Fruit fly (Drosophila melanogaster): ENCODE results near the gene CG15602.

Gene CG15602

DNA sequence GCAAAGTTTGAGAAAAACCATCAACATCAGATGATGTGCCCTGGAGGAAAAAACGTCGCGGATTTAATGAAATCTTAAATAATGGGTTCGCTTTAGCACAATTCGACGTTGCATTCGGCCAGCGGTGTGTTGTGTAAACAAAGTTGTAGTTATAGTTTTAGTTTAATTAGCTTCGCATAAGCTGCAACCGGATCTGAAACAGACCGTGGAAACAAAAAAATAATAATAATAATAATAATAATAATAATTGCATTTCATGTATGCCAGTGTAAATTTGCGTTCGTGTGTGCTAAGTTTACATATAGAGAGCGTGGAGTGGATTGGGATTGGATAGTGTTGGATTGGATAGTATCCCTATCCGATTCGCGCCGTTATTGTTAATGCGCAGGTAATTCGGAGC is 5.6 kb downstream of the CG15602 start:
- TF ChIP-seq dl (GFP tag; optimal IDR thresholded peaks at IDR 0.05; ENCODE audit: insufficient read depth in 1 of 2, partially characterized antibody in 2 of 2) (no peak), brk (GFP tag; optimal IDR thresholded peaks at IDR 0.05) (no peak), foxo (GFP tag; optimal IDR thresholded peaks at IDR 0.05) (no peak), Dfd (GFP tag; optimal IDR thresholded peaks at IDR 0.05) (no peak), Jra (GFP tag; optimal IDR thresholded peaks at IDR 0.05) (no peak), sage (GFP tag; optimal IDR thresholded peaks at IDR 0.05) (no peak), fru (GFP tag; optimal IDR thresholded peaks at IDR 0.05) (no peak), Hnf4 (GFP tag; optimal IDR thresholded peaks at IDR 0.05) (no peak), GATAd (GFP tag; optimal IDR thresholded peaks at IDR 0.05) (no peak), ey (GFP tag; optimal IDR thresholded peaks at IDR 0.05) (no peak), Dif (GFP tag; optimal IDR thresholded peaks at IDR 0.05; ENCODE audit: partially characterized antibody) (no peak), woc (GFP tag; optimal IDR thresholded peaks at IDR 0.05) (no peak), usp (GFP tag; optimal IDR thresholded peaks at IDR 0.05) (no peak), Hr83 (GFP tag; optimal IDR thresholded peaks at IDR 0.05; ENCODE audit: poor library complexity, severe bottlenecking) (no peak), Rel (GFP tag; optimal IDR thresholded peaks at IDR 0.05) (no peak), Rel (tag; optimal IDR thresholded peaks at IDR 0.05) (no peak), N (GFP tag; optimal IDR thresholded peaks at IDR 0.05) (no peak)

DNA sequence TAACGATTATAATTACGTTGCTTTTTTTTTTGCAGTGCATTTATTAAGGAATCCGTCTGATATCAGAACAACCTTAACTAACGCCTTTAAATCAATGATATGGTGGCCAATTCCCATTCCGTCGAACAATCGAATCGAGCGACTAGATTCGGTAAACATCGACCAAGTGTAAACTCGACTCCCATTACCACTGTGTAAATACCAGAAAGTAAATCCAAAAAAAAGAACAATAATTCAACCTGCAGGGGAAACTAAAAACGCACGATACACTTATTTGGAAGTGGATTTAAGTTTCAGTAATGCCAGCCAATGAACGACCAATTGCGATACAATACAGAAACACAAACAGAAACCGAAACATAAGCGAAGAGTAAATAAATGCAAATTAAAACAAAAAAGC is 6.3 kb downstream of the CG15602 start:
- no peak for TF ChIP-seq CrebA (GFP tag; optimal IDR thresholded peaks at IDR 0.05; ENCODE audit: borderline replicate concordance)
- no peak for TF ChIP-seq GATAd (GFP tag; optimal IDR thresholded peaks at IDR 0.05)
- TF ChIP-seq Rel (GFP tag; optimal IDR thresholded peaks at IDR 0.05): no peak
- no peak for TF ChIP-seq Rel (tag; optimal IDR thresholded peaks at IDR 0.05)
- no peak for TF ChIP-seq Mio (GFP tag; optimal IDR thresholded peaks at IDR 0.05)

DNA sequence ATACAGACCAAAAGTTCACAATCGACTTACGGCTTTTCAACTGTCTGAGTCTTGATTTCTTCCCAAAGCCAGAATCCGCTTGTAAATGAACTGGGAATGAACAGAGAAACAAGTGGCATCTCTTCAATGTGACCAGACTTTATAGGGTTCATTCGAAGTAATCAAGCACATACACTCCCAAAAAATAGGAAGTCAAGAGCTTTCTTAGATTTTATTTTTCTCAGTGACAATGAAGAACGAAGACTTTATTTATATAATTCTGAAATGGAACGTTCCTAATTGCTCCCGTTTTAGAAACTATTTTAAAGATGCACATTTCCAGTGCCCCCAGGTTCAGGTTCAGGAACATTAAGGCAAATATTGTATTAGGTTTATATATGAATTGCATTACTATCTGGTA is 8.7 kb downstream of the CG15602 start:
- TF ChIP-seq CrebA (GFP tag; optimal IDR thresholded peaks at IDR 0.05; ENCODE audit: borderline replicate concordance): no peak
- no peak for TF ChIP-seq Hnf4 (GFP tag; optimal IDR thresholded peaks at IDR 0.05)
- TF ChIP-seq usp (GFP tag; optimal IDR thresholded peaks at IDR 0.05): no peak
- no peak for TF ChIP-seq br (GFP tag; optimal IDR thresholded peaks at IDR 0.05)
- TF ChIP-seq dmrt93B (GFP tag; optimal IDR thresholded peaks at IDR 0.05): no peak
- no peak for TF ChIP-seq fru (GFP tag; optimal IDR thresholded peaks at IDR 0.05)
- TF ChIP-seq Jra (GFP tag; optimal IDR thresholded peaks at IDR 0.05): no peak
- no peak for TF ChIP-seq dl (GFP tag; optimal IDR thresholded peaks at IDR 0.05; ENCODE audit: insufficient read depth in 1 of 2, partially characterized antibody in 2 of 2)
- TF ChIP-seq Dif (GFP tag; optimal IDR thresholded peaks at IDR 0.05; ENCODE audit: partially characterized antibody): no peak
- TF ChIP-seq GATAd (GFP tag; optimal IDR thresholded peaks at IDR 0.05): no peak
- TF ChIP-seq Hr83 (GFP tag; optimal IDR thresholded peaks at IDR 0.05; ENCODE audit: poor library complexity, severe bottlenecking): no peak
- no peak for TF ChIP-seq brk (GFP tag; optimal IDR thresholded peaks at IDR 0.05)
- TF ChIP-seq Abd-B (GFP tag; optimal IDR thresholded peaks at IDR 0.05): no peak
- TF ChIP-seq Dfd (GFP tag; optimal IDR thresholded peaks at IDR 0.05): no peak

DNA sequence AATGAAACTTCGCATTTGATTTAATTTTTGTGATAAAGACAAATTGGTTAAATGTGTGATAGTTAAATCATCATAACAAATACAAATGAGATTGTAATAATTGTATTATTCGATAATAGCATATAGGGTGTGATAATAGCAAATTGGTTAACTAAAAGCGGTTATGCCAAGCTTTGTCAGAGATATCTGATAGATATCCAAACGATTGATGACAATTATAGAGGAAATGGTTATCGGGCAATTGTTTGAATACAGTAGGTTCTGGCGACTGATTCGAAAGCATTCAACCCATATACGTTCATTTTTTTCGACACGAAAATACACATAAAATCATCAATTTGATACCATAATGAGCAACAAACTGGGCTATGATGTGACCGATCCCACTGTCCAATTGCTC is 10.0 kb downstream of the CG15602 start, which contains the start of gene CG8509:
Gene CG8509 (plus strand): TSS at position 301 of the 400 bp plus-strand sequence.
- TF ChIP-seq CrebA (GFP tag; optimal IDR thresholded peaks at IDR 0.05; ENCODE audit: borderline replicate concordance): no peak
- no peak for TF ChIP-seq Dfd (GFP tag; optimal IDR thresholded peaks at IDR 0.05)
- TF ChIP-seq usp (GFP tag; optimal IDR thresholded peaks at IDR 0.05): no peak
- no peak for TF ChIP-seq Dif (GFP tag; optimal IDR thresholded peaks at IDR 0.05; ENCODE audit: partially characterized antibody)

DNA sequence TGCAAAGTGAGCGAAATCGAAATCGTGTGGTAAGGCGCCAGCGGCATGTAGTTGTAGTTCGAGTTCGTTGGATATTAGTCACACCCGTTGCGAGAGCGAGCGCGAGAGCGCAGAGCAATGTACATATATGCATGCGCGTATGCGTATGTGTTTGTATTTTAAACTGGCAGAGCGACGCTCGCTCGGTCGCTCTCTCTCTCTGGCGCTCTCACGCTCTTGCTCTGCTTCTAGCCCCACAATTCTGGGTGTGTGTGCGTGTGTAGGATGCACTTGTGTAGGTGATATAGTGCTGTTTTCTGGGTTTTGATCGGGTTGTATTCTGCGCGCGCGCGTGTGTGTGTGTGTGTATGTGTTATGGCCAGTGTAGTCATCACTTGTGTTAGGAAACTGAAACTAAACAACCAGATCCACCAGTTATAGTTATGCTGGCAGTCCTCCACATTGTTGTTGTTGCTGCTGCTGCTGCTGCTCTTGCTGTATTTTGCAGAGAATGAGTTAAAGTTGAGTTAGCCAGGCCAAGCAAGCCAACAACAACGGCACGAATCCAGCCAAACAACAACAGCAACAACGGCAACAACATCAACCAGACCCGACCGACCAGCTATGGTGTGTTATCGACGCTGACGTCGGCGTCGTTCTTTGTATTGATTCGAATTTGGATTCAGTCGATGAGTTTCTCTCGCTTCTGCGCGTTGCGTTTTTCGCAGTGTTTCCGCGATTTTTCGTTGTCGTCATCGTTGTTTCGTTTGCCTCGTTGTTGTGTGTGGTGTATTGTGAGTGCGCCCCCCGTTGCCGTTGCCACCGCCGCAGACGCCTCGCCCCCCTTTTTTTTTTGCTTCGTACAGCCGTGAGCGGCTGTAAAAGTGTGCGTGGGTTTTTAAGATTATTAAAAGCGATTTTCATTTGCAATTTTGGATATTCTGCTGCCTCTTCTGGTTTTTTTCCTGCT is 12.7 kb downstream of the CG15602 start:
- TF ChIP-seq CG9705 (GFP tag; optimal IDR thresholded peaks at IDR 0.05): no peak
- no peak for TF ChIP-seq Dfd (GFP tag; optimal IDR thresholded peaks at IDR 0.05)
- no peak for TF ChIP-seq usp (GFP tag; optimal IDR thresholded peaks at IDR 0.05)
- peak; percentile 40 for TF ChIP-seq woc (GFP tag; optimal IDR thresholded peaks at IDR 0.05)
- TF ChIP-seq br (GFP tag; optimal IDR thresholded peaks at IDR 0.05): peak; percentile 47
- TF ChIP-seq Rel (GFP tag; optimal IDR thresholded peaks at IDR 0.05): peak; percentile 17
- TF ChIP-seq Rel (tag; optimal IDR thresholded peaks at IDR 0.05): peak; percentile 28
- TF ChIP-seq lola (GFP tag; optimal IDR thresholded peaks at IDR 0.05): no peak
- TF ChIP-seq Sp1 (GFP tag; optimal IDR thresholded peaks at IDR 0.05): peak; percentile 15
- TF ChIP-seq h (GFP tag; optimal IDR thresholded peaks at IDR 0.05): peak; percentile 46
- no peak for TF ChIP-seq HLH106 (tag; optimal IDR thresholded peaks at IDR 0.05)
- TF ChIP-seq psq (GFP tag; optimal IDR thresholded peaks at IDR 0.05): peak; percentile 65
- no peak for TF ChIP-seq GATAd (GFP tag; optimal IDR thresholded peaks at IDR 0.05)
- TF ChIP-seq Abd-B (GFP tag; optimal IDR thresholded peaks at IDR 0.05): peak; percentile 41
- peak; percentile 99 for TF ChIP-seq Dif (GFP tag; optimal IDR thresholded peaks at IDR 0.05; ENCODE audit: partially characterized antibody)
- peak; percentile 91 for TF ChIP-seq N (GFP tag; optimal IDR thresholded peaks at IDR 0.05)
- TF ChIP-seq tai (GFP tag; optimal IDR thresholded peaks at IDR 0.05): no peak
- TF ChIP-seq CrebA (GFP tag; optimal IDR thresholded peaks at IDR 0.05; ENCODE audit: borderline replicate concordance): peak; percentile 70
- peak; percentile 5 for TF ChIP-seq Hr78 (GFP tag; optimal IDR thresholded peaks at IDR 0.05)
- peak; percentile 13 for TF ChIP-seq fru (GFP tag; optimal IDR thresholded peaks at IDR 0.05)
- TF ChIP-seq sv (GFP tag; optimal IDR thresholded peaks at IDR 0.05): no peak
- peak; percentile 23 for TF ChIP-seq rgr (GFP tag; optimal IDR thresholded peaks at IDR 0.05)
- TF ChIP-seq CG32264 (GFP tag; optimal IDR thresholded peaks at IDR 0.05): peak; percentile 22
- peak; percentile 15 to 53 for TF ChIP-seq foxo (GFP tag; optimal IDR thresholded peaks at IDR 0.05)
- TF ChIP-seq ey (GFP tag; optimal IDR thresholded peaks at IDR 0.05): peak; percentile 16
- TF ChIP-seq Hr83 (GFP tag; optimal IDR thresholded peaks at IDR 0.05; ENCODE audit: poor library complexity, severe bottlenecking): peak; percentile 69
- peak; percentile 98 to 99 for TF ChIP-seq dl (GFP tag; optimal IDR thresholded peaks at IDR 0.05; ENCODE audit: insufficient read depth in 1 of 2, partially characterized antibody in 2 of 2)
- TF ChIP-seq brk (GFP tag; optimal IDR thresholded peaks at IDR 0.05): peak; percentile 66
- TF ChIP-seq jim (GFP tag; optimal IDR thresholded peaks at IDR 0.05): peak; percentile 26
